Worm (Caenorhabditis elegans) whole organism, L3 larva: ENCODE results near the gene C50F4.10.

Source experiments
- R02D3.7 ChIP-seq: fragments of 150-350 bp; optimal IDR thresholded peaks from 2 replicates; lab custom pipeline; 2014; ENCODE audit warnings: missing biosample characterization, missing genetic modification characterization
- ZK546.5 ChIP-seq: sonication (generic microtip); optimal IDR thresholded peaks from 2 replicates; lab custom pipeline; 2017; ENCODE audit warnings: missing biosample characterization, missing genetic modification characterization
- aly-2 ChIP-seq: fragments of 150-350 bp; optimal IDR thresholded peaks from 2 replicates; lab custom pipeline; 2014; ENCODE audit warnings: missing biosample characterization, missing genetic modification characterization
- ama-1 ChIP-seq: fragments of 150-350 bp; optimal IDR thresholded peaks from 2 replicates; lab custom pipeline; 2018
- ceh-16 ChIP-seq: sonication (generic microtip); optimal IDR thresholded peaks from 2 replicates; lab custom pipeline; 2017; ENCODE audit warnings: missing biosample characterization, missing genetic modification characterization
- ceh-28 ChIP-seq: fragments of 150-350 bp; optimal IDR thresholded peaks from 2 replicates; lab custom pipeline; 2014; ENCODE audit warnings: missing biosample characterization, missing genetic modification reagents, missing genetic modification characterization
- ceh-82 ChIP-seq: fragments of 150-350 bp; optimal IDR thresholded peaks from 2 replicates; lab custom pipeline; 2014; ENCODE audit warnings: missing biosample characterization, missing genetic modification characterization
- ceh-9 ChIP-seq: sonication (generic microtip); optimal IDR thresholded peaks from 2 replicates; lab custom pipeline; 2018; ENCODE audit warnings: missing biosample characterization, missing genetic modification characterization
- daf-12 ChIP-seq: fragments of 150-350 bp; optimal IDR thresholded peaks from 2 replicates; lab custom pipeline; 2014; ENCODE audit warnings: missing biosample characterization, missing genetic modification reagents, missing genetic modification characterization
- egl-27 ChIP-seq: sonication (generic microtip); optimal IDR thresholded peaks from 4 replicates; lab custom pipeline; 2017; ENCODE audit warnings: missing biosample characterization, missing genetic modification reagents, missing genetic modification characterization
- egl-5 ChIP-seq: fragments of 150-350 bp; optimal IDR thresholded peaks from 2 replicates; lab custom pipeline; 2017; ENCODE audit warnings: missing biosample characterization, missing genetic modification reagents, missing genetic modification characterization, inconsistent platforms
- elt-1 ChIP-seq: fragments of 150-350 bp; optimal IDR thresholded peaks from 2 replicates; lab custom pipeline; 2014; ENCODE audit warnings: missing biosample characterization, missing genetic modification characterization
- elt-2 ChIP-seq: sonication (generic microtip); optimal IDR thresholded peaks from 2 replicates; lab custom pipeline; 2016; ENCODE audit warnings: missing genetic modification reagents, mild to moderate bottlenecking, missing genetic modification characterization, missing compliant biosample characterization
- elt-3 ChIP-seq, 3 experiments: fragments of 150-350 bp in 1 of 3; sonication (generic microtip) in 2 of 3; optimal IDR thresholded peaks; 2 replicates in 2 of 3; 4 replicates in 1 of 3; lab custom pipeline; 2014 to 2017; ENCODE audit warnings: missing biosample characterization in 3 of 3, missing genetic modification characterization in 3 of 3
- eor-1 ChIP-seq, 2 experiments: fragments of 150-350 bp; optimal IDR thresholded peaks; 2 replicates each; lab custom pipeline; 2014 to 2018; ENCODE audit warnings: missing biosample characterization in 2 of 2, missing genetic modification characterization in 2 of 2
- fkh-10 ChIP-seq: sonication (generic microtip); optimal IDR thresholded peaks from 2 replicates; lab custom pipeline; 2017; ENCODE audit warnings: missing biosample characterization, missing genetic modification reagents, missing genetic modification characterization
- fkh-2 ChIP-seq: fragments of 150-350 bp; optimal IDR thresholded peaks from 2 replicates; lab custom pipeline; 2014; ENCODE audit warnings: missing biosample characterization, missing genetic modification reagents, missing genetic modification characterization
- fos-1 ChIP-seq: fragments of 150-350 bp; optimal IDR thresholded peaks from 2 replicates; lab custom pipeline; 2014; ENCODE audit warnings: missing biosample characterization, missing genetic modification characterization
- hmg-11 ChIP-seq: sonication (generic microtip); optimal IDR thresholded peaks from 2 replicates; lab custom pipeline; 2016; ENCODE audit warnings: missing genetic modification characterization, missing compliant biosample characterization
- jun-1 ChIP-seq: fragments of 150-350 bp; optimal IDR thresholded peaks from 2 replicates; lab custom pipeline; 2014; ENCODE audit warnings: missing biosample characterization, missing genetic modification reagents, missing genetic modification characterization
- lin-15B ChIP-seq: fragments of 150-350 bp; optimal IDR thresholded peaks from 2 replicates; lab custom pipeline; 2014; ENCODE audit warnings: missing biosample characterization, missing genetic modification characterization
- lin-39 ChIP-seq: fragments of 150-350 bp; optimal IDR thresholded peaks from 2 replicates; lab custom pipeline; 2018; ENCODE audit warnings: missing biosample characterization, missing genetic modification reagents, missing genetic modification characterization
- lsy-12 ChIP-seq: sonication (generic microtip); optimal IDR thresholded peaks from 2 replicates; lab custom pipeline; 2016; ENCODE audit warnings: mild to moderate bottlenecking, missing genetic modification characterization, missing compliant biosample characterization
- mdl-1 ChIP-seq: fragments of 150-350 bp; optimal IDR thresholded peaks from 2 replicates; lab custom pipeline; 2014; ENCODE audit warnings: missing biosample characterization, missing genetic modification characterization
- mml-1 ChIP-seq: fragments of 150-350 bp; sonication (generic microtip); optimal IDR thresholded peaks from 3 replicates; lab custom pipeline; 2014; ENCODE audit warnings: missing biosample characterization, missing genetic modification characterization
- nfya-1 ChIP-seq: sonication (generic microtip); optimal IDR thresholded peaks from 2 replicates; lab custom pipeline; 2017; ENCODE audit warnings: missing genetic modification characterization, mild to moderate bottlenecking, missing compliant biosample characterization, antibody characterized with exemption, moderate library complexity; ENCODE audit not compliant: insufficient read depth
- nhr-11 ChIP-seq: fragments of 150-350 bp; optimal IDR thresholded peaks from 2 replicates; lab custom pipeline; 2014; ENCODE audit warnings: missing biosample characterization, missing genetic modification characterization
- nhr-12 ChIP-seq: fragments of 150-350 bp; optimal IDR thresholded peaks from 2 replicates; lab custom pipeline; 2014; ENCODE audit warnings: missing biosample characterization, missing genetic modification characterization
- nhr-23 ChIP-seq: fragments of 150-350 bp; optimal IDR thresholded peaks from 2 replicates; lab custom pipeline; 2014; ENCODE audit warnings: missing biosample characterization, missing genetic modification reagents, missing genetic modification characterization
- nhr-237 ChIP-seq: fragments of 150-350 bp; optimal IDR thresholded peaks from 2 replicates; lab custom pipeline; 2014; ENCODE audit warnings: missing biosample characterization, missing genetic modification characterization
- nhr-25 ChIP-seq: sonication (generic microtip); optimal IDR thresholded peaks from 2 replicates; lab custom pipeline; 2017; ENCODE audit warnings: missing biosample characterization, missing genetic modification characterization
- nhr-28 ChIP-seq: fragments of 150-350 bp; optimal IDR thresholded peaks from 2 replicates; lab custom pipeline; 2014; ENCODE audit warnings: missing biosample characterization, missing genetic modification characterization
- nhr-43 ChIP-seq: sonication (generic microtip); optimal IDR thresholded peaks from 2 replicates; lab custom pipeline; 2016; ENCODE audit warnings: mild to moderate bottlenecking, missing genetic modification characterization, missing compliant biosample characterization; ENCODE audit not compliant: poor library complexity, severe bottlenecking
- nhr-67 ChIP-seq: fragments of 150-350 bp; optimal IDR thresholded peaks from 2 replicates; lab custom pipeline; 2014; ENCODE audit warnings: missing biosample characterization, missing genetic modification characterization
- nhr-76 ChIP-seq: fragments of 150-350 bp; sonication (generic microtip); optimal IDR thresholded peaks from 5 replicates; lab custom pipeline; 2014; ENCODE audit warnings: missing biosample characterization, missing genetic modification characterization
- nhr-77 ChIP-seq: fragments of 150-350 bp; optimal IDR thresholded peaks from 2 replicates; lab custom pipeline; 2014; ENCODE audit warnings: missing biosample characterization, missing genetic modification characterization
- pha-4 ChIP-seq: fragments of 150-350 bp; optimal IDR thresholded peaks from 2 replicates; lab custom pipeline; 2014; ENCODE audit warnings: missing biosample characterization, missing genetic modification reagents, missing genetic modification characterization
- pqm-1 ChIP-seq: fragments of 150-350 bp; optimal IDR thresholded peaks from 2 replicates; lab custom pipeline; 2017; ENCODE audit warnings: missing biosample characterization, missing genetic modification characterization, inconsistent platforms
- sea-2 ChIP-seq: fragments of 150-350 bp; sonication (generic microtip); optimal IDR thresholded peaks from 4 replicates; lab custom pipeline; 2014; ENCODE audit warnings: missing biosample characterization, missing genetic modification reagents, missing genetic modification characterization
- skn-1 ChIP-seq: fragments of 150-350 bp; optimal IDR thresholded peaks from 2 replicates; lab custom pipeline; 2014; ENCODE audit warnings: missing biosample characterization, missing genetic modification characterization
- snpc-4 ChIP-seq: fragments of 150-350 bp; optimal IDR thresholded peaks from 2 replicates; lab custom pipeline; 2014; ENCODE audit warnings: missing biosample characterization, missing genetic modification characterization
- tbx-2 ChIP-seq: sonication (generic microtip); optimal IDR thresholded peaks from 2 replicates; lab custom pipeline; 2016; ENCODE audit warnings: mild to moderate bottlenecking, missing genetic modification characterization, missing compliant biosample characterization
- unc-39 ChIP-seq: sonication (generic microtip); optimal IDR thresholded peaks from 4 replicates; lab custom pipeline; 2017; ENCODE audit warnings: missing biosample characterization, missing genetic modification characterization
- unc-62 ChIP-seq: fragments of 150-350 bp; sonication (generic microtip); optimal IDR thresholded peaks from 4 replicates; lab custom pipeline; 2014; ENCODE audit warnings: missing biosample characterization, missing genetic modification reagents, missing genetic modification characterization
- zag-1 ChIP-seq: fragments of 150-350 bp; optimal IDR thresholded peaks from 2 replicates; lab custom pipeline; 2014; ENCODE audit warnings: missing biosample characterization, missing genetic modification characterization
- ztf-11 ChIP-seq: fragments of 150-350 bp; optimal IDR thresholded peaks from 2 replicates; lab custom pipeline; 2014; ENCODE audit warnings: missing biosample characterization, missing genetic modification characterization
- ztf-4 ChIP-seq: fragments of 150-350 bp; optimal IDR thresholded peaks from 2 replicates; lab custom pipeline; 2014; ENCODE audit warnings: missing biosample characterization, missing genetic modification characterization

C50F4.10 gene

ce11 chrV:9546860-9547269 lies 15.5 kb upstream of the C50F4.10 start, which contains the start of gene his-37 (continued):
- TF ChIP-seq elt-3 (tag; optimal IDR thresholded peaks at IDR 0.05; lab: Kevin White, UChicago) = peak; percentile 76 to 98 (median 96)
- TF ChIP-seq ztf-4 = peak; percentile 91
- TF ChIP-seq snpc-4 = peak; percentile 96
- peak; percentile 98 for TF ChIP-seq jun-1 (tag; lab: Kevin White, UChicago)

- TF ChIP-seq ama-1 = peak; percentile 48
- TF ChIP-seq fos-1 = no peak
- no peak for TF ChIP-seq elt-2 (tag; lab: Kevin White, UChicago)
- no peak for TF ChIP-seq snpc-4
- TF ChIP-seq nhr-12 = no peak
- TF ChIP-seq elt-1 (tag; lab: Kevin White, UChicago) = no peak
Observed at ce11 chrV:9546042-9546581, 14.7 kb upstream of the C50F4.10 start, which contains the start of gene C50F4.6. Gene C50F4.6 (plus strand): TSS chrV:9546092.

ce11 chrV:9545238-9545709 lies 13.9 kb upstream of the C50F4.10 start, which contains the start of the genes his-35 and his-41:
Gene his-35 (minus strand): TSS chrV:9545288.
Gene his-41 (plus strand): TSS chrV:9545536.
- TF ChIP-seq ztf-4 = no peak
- TF ChIP-seq pqm-1 = no peak
- no peak for TF ChIP-seq hmg-11 (tag; lab: Kevin White, UChicago)
- TF ChIP-seq jun-1 (tag; lab: Kevin White, UChicago) = peak; percentile 41
- TF ChIP-seq nhr-11 (tag; lab: Kevin White, UChicago) = no peak
- no peak for TF ChIP-seq ztf-11 (tag; lab: Kevin White, UChicago)
- peak; percentile 34 for TF ChIP-seq pha-4 (tag; lab: Kevin White, UChicago)
- no peak for TF ChIP-seq daf-12 (tag; lab: Kevin White, UChicago)
- TF ChIP-seq elt-1 (tag; lab: Kevin White, UChicago) = no peak
- TF ChIP-seq nhr-67 (tag; lab: Kevin White, UChicago) = no peak
- no peak for TF ChIP-seq mml-1
- TF ChIP-seq nhr-77 (tag; lab: Kevin White, UChicago) = no peak
- TF ChIP-seq mdl-1 (tag; lab: Kevin White, UChicago) = no peak
- peak; percentile 37 for TF ChIP-seq lin-15B
- TF ChIP-seq ceh-82 (tag; lab: Kevin White, UChicago) = no peak
- no peak for TF ChIP-seq fkh-10
- TF ChIP-seq lin-39 (tag; lab: Kevin White, UChicago) = peak; percentile 57
- no peak for TF ChIP-seq nhr-12
- peak; percentile 7 for TF ChIP-seq ceh-28 (tag; lab: Kevin White, UChicago)
- peak; percentile 77 for TF ChIP-seq nhr-25 (tag; lab: Kevin White, UChicago)
- peak; percentile 69 for TF ChIP-seq nfya-1 (tag; lab: Kevin White, UChicago)
- TF ChIP-seq eor-1 (tag; optimal IDR thresholded peaks at IDR 0.05; lab: Kevin White, UChicago) = no peak
- peak; percentile 16 for TF ChIP-seq tbx-2 (tag; lab: Kevin White, UChicago)
- TF ChIP-seq zag-1 (tag; lab: Kevin White, UChicago) = no peak
- TF ChIP-seq nhr-28 (tag; lab: Kevin White, UChicago) = no peak
- no peak for TF ChIP-seq ceh-16 (tag; lab: Kevin White, UChicago)
- TF ChIP-seq aly-2 = no peak
- no peak for TF ChIP-seq nhr-237 (tag; lab: Kevin White, UChicago)
- no peak for TF ChIP-seq sea-2 (GFP tag; lab: Kevin White, UChicago)
- TF ChIP-seq elt-2 (tag; lab: Kevin White, UChicago) = no peak
- TF ChIP-seq snpc-4 = peak; percentile 24
- no peak for TF ChIP-seq skn-1 (tag; lab: Kevin White, UChicago)
- TF ChIP-seq fos-1 = no peak
- peak; percentile 3 for TF ChIP-seq lsy-12 (tag; lab: Kevin White, UChicago)
- TF ChIP-seq elt-3 (tag; optimal IDR thresholded peaks at IDR 0.05; lab: Kevin White, UChicago) = no peak
- no peak for TF ChIP-seq egl-27 (tag; lab: Kevin White, UChicago)
- TF ChIP-seq nhr-76 = no peak
- no peak for TF ChIP-seq R02D3.7 (tag; lab: Kevin White, UChicago)
- TF ChIP-seq nhr-43 (tag; lab: Kevin White, UChicago) = peak; percentile 15
- no peak for TF ChIP-seq egl-5 (tag; lab: Kevin White, UChicago)
- no peak for TF ChIP-seq unc-62
- no peak for TF ChIP-seq ceh-9 (tag; lab: Kevin White, UChicago)
- TF ChIP-seq unc-39 (tag; lab: Kevin White, UChicago) = no peak
- no peak for TF ChIP-seq fkh-2
- TF ChIP-seq ZK546.5 (tag; lab: Kevin White, UChicago) = no peak
- peak; percentile 85 for TF ChIP-seq ama-1
- no peak for TF ChIP-seq nhr-23 (tag; lab: Kevin White, UChicago)
